Fruit fly (Drosophila melanogaster) whole organism, prepupa: Measurements from ENCODE around the gene CG14689.

Experiments used
- Blimp-1 ChIP-seq: fragments of 200-800 bp; sonication (Bioruptor generic); optimal IDR thresholded peaks from 3 replicates; lab custom pipeline; 2017; ENCODE audit warnings: missing biosample characterization, missing genetic modification characterization, mild to moderate bottlenecking, moderate library complexity, missing genetic modification reagents
- CG10631 ChIP-seq: fragments of 200-800 bp; sonication (Bioruptor generic); optimal IDR thresholded peaks from 2 replicates; lab custom pipeline; 2016; ENCODE audit warnings: missing biosample characterization, missing genetic modification characterization
- CG10669 ChIP-seq: fragments of 200-800 bp; sonication (Bioruptor generic); optimal IDR thresholded peaks from 3 replicates; lab custom pipeline; 2018; ENCODE audit warnings: missing biosample characterization, mild to moderate bottlenecking, missing genetic modification characterization, moderate library complexity
- CG11294 ChIP-seq: fragments of 200-800 bp; sonication (Bioruptor generic); IDR thresholded peaks from 2 replicates; pipeline ENCODE4 v1.3.6; 2022; ENCODE audit warnings: missing biosample characterization, missing genetic modification characterization
- CG11762 ChIP-seq: fragments of 200-800 bp; sonication (Bioruptor generic); optimal IDR thresholded peaks from 3 replicates; lab custom pipeline; 2016; ENCODE audit warnings: missing biosample characterization, missing genetic modification characterization; ENCODE audit not compliant: insufficient read depth
- CG1621 ChIP-seq: fragments of 200-800 bp; sonication (Bioruptor generic); optimal IDR thresholded peaks from 3 replicates; lab custom pipeline; 2018; ENCODE audit warnings: missing biosample characterization, mild to moderate bottlenecking, missing genetic modification characterization
- CG3032 ChIP-seq: fragments of 200-800 bp; optimal IDR thresholded peaks from 2 replicates; lab custom pipeline; 2019; ENCODE audit warnings: missing biosample characterization, mild to moderate bottlenecking, missing genetic modification characterization, moderate library complexity
- CG31627 ChIP-seq: fragments of 200-800 bp; sonication (Bioruptor generic); optimal IDR thresholded peaks from 3 replicates; lab custom pipeline; 2016; ENCODE audit warnings: missing biosample characterization, missing genetic modification characterization
- CG34406 ChIP-seq: fragments of 200-800 bp; sonication (Bioruptor generic); optimal IDR thresholded peaks from 3 replicates; lab custom pipeline; 2016; ENCODE audit warnings: missing biosample characterization, missing genetic modification characterization
- CG4318 ChIP-seq: fragments of 200-800 bp; sonication (Bioruptor generic); optimal IDR thresholded peaks from 3 replicates; lab custom pipeline; 2017; ENCODE audit warnings: missing biosample characterization, mild to moderate bottlenecking, missing genetic modification characterization
- CG6163 ChIP-seq: fragments of 200-800 bp; sonication (Bioruptor generic); IDR thresholded peaks from 3 replicates; pipeline ENCODE4 v1.3.6; 2022; ENCODE audit warnings: missing biosample characterization, missing genetic modification characterization
- CG6276 ChIP-seq: fragments of 200-800 bp; sonication (Bioruptor generic); optimal IDR thresholded peaks from 2 replicates; lab custom pipeline; 2017; ENCODE audit warnings: missing biosample characterization, mild to moderate bottlenecking, missing genetic modification characterization
- CG6854 ChIP-seq: fragments of 200-800 bp; sonication (Bioruptor generic); optimal IDR thresholded peaks from 2 replicates; lab custom pipeline; 2017; ENCODE audit warnings: missing biosample characterization, mild to moderate bottlenecking, missing genetic modification characterization
- CG8119 ChIP-seq: fragments of 200-800 bp; sonication (Bioruptor generic); IDR thresholded peaks from 3 replicates; pipeline ENCODE4 v1.3.6; 2022; ENCODE audit warnings: missing biosample characterization, missing genetic modification characterization
- CG8319 ChIP-seq: fragments of 200-800 bp; sonication (Bioruptor generic); optimal IDR thresholded peaks from 3 replicates; lab custom pipeline; 2016; ENCODE audit warnings: missing biosample characterization, missing genetic modification characterization
- CG8632 ChIP-seq: fragments of 200-800 bp; sonication (Bioruptor generic); optimal IDR thresholded peaks from 3 replicates; lab custom pipeline; 2016; ENCODE audit warnings: missing biosample characterization, missing genetic modification characterization
- CG9139 ChIP-seq: fragments of 200-800 bp; sonication (Bioruptor generic); optimal IDR thresholded peaks from 3 replicates; lab custom pipeline; 2017; ENCODE audit warnings: missing biosample characterization, mild to moderate bottlenecking, missing genetic modification characterization
- Eip75B ChIP-seq: fragments of 200-800 bp; sonication (Bioruptor generic); optimal IDR thresholded peaks from 3 replicates; lab custom pipeline; 2016; ENCODE audit warnings: missing biosample characterization, missing genetic modification characterization
- Eip78C ChIP-seq: fragments of 200-800 bp; sonication (Bioruptor generic); peaks from one replicate; lab custom pipeline; 2016; ENCODE audit warnings: missing biosample characterization, missing genetic modification characterization
- Eip93F ChIP-seq: fragments of 200-800 bp; sonication (Bioruptor generic); optimal IDR thresholded peaks from 2 replicates; lab custom pipeline; 2016; ENCODE audit warnings: missing biosample characterization, mild to moderate bottlenecking, missing genetic modification characterization
- Ets21C ChIP-seq: fragments of 200-800 bp; sonication (Bioruptor generic); optimal IDR thresholded peaks from 3 replicates; lab custom pipeline; 2016; ENCODE audit warnings: missing biosample characterization, missing genetic modification characterization
- Ets96B ChIP-seq: fragments of 200-800 bp; optimal IDR thresholded peaks from 2 replicates; lab custom pipeline; 2019; ENCODE audit warnings: missing biosample characterization, mild to moderate bottlenecking, missing genetic modification characterization, moderate library complexity
- Gug ChIP-seq: fragments of 200-800 bp; sonication (Bioruptor generic); IDR thresholded peaks from 2 replicates; pipeline ENCODE4 v1.3.6; 2022; ENCODE audit warnings: missing biosample characterization, missing genetic modification characterization
- Hr38 ChIP-seq: sonication (Bioruptor generic); optimal IDR thresholded peaks from 2 replicates; lab custom pipeline; 2016; ENCODE audit warnings: missing biosample characterization, missing genetic modification characterization
- Hr39 ChIP-seq: fragments of 200-800 bp; sonication (Bioruptor generic); optimal IDR thresholded peaks from 2 replicates; lab custom pipeline; 2016; ENCODE audit warnings: missing biosample characterization, missing genetic modification characterization
- Hr4 ChIP-seq: fragments of 200-800 bp; sonication (Bioruptor generic); optimal IDR thresholded peaks from 3 replicates; lab custom pipeline; 2016; ENCODE audit warnings: missing biosample characterization, missing genetic modification characterization
- Met ChIP-seq: fragments of 200-800 bp; sonication (Bioruptor generic); optimal IDR thresholded peaks from 3 replicates; lab custom pipeline; 2016; ENCODE audit warnings: missing biosample characterization, missing genetic modification characterization
- OdsH ChIP-seq: fragments of 200-800 bp; sonication (Bioruptor generic); optimal IDR thresholded peaks from 3 replicates; lab custom pipeline; 2016; ENCODE audit warnings: missing biosample characterization, missing genetic modification characterization
- Smox ChIP-seq: fragments of 200-800 bp; sonication (Bioruptor generic); optimal IDR thresholded peaks from 3 replicates; lab custom pipeline; 2016; ENCODE audit warnings: missing biosample characterization, missing genetic modification characterization
- Sox102F ChIP-seq: fragments of 200-800 bp; sonication (Bioruptor generic); optimal IDR thresholded peaks from 2 replicates; lab custom pipeline; 2016; ENCODE audit warnings: missing biosample characterization, mild to moderate bottlenecking, missing genetic modification characterization
- cyc ChIP-seq: fragments of 200-800 bp; sonication (Bioruptor generic); optimal IDR thresholded peaks from 3 replicates; lab custom pipeline; 2016; ENCODE audit warnings: missing biosample characterization, missing genetic modification characterization
- dsx ChIP-seq: fragments of 200-800 bp; optimal IDR thresholded peaks from 3 replicates; lab custom pipeline; 2019; ENCODE audit warnings: missing biosample characterization, mild to moderate bottlenecking, missing genetic modification characterization, moderate library complexity; ENCODE audit not compliant: poor library complexity, severe bottlenecking
- esn ChIP-seq: fragments of 200-800 bp; sonication (Bioruptor generic); optimal IDR thresholded peaks from 2 replicates; lab custom pipeline; 2016; ENCODE audit warnings: missing biosample characterization, mild to moderate bottlenecking, missing genetic modification characterization, moderate library complexity
- fd59A ChIP-seq: fragments of 200-800 bp; sonication (Bioruptor generic); optimal IDR thresholded peaks from 2 replicates; lab custom pipeline; 2017; ENCODE audit warnings: missing biosample characterization, mild to moderate bottlenecking, missing genetic modification characterization, missing genetic modification reagents
- fd85E ChIP-seq: fragments of 200-800 bp; sonication (Bioruptor generic); optimal IDR thresholded peaks from 3 replicates; lab custom pipeline; 2016; ENCODE audit warnings: missing biosample characterization, missing genetic modification characterization
- fkh ChIP-seq: fragments of 200-800 bp; sonication (Bioruptor generic); optimal IDR thresholded peaks from 3 replicates; lab custom pipeline; 2017; ENCODE audit warnings: missing biosample characterization, mild to moderate bottlenecking, missing genetic modification characterization, moderate library complexity
- lz ChIP-seq: fragments of 200-800 bp; sonication (Bioruptor generic); optimal IDR thresholded peaks from 3 replicates; lab custom pipeline; 2016; ENCODE audit warnings: missing biosample characterization, missing genetic modification characterization
- net ChIP-seq: fragments of 200-800 bp; sonication (Bioruptor generic); optimal IDR thresholded peaks from 3 replicates; lab custom pipeline; 2016; ENCODE audit warnings: missing biosample characterization, missing genetic modification characterization
- spab ChIP-seq: fragments of 200-800 bp; sonication (Bioruptor generic); optimal IDR thresholded peaks from 2 replicates; lab custom pipeline; 2017; ENCODE audit warnings: missing biosample characterization, mild to moderate bottlenecking, missing genetic modification characterization, missing genetic modification reagents
- svp ChIP-seq: fragments of 200-800 bp; sonication (Bioruptor generic); peaks from one replicate; lab custom pipeline; 2016; ENCODE audit warnings: missing biosample characterization, missing genetic modification characterization
- topi ChIP-seq: fragments of 200-800 bp; sonication (Bioruptor generic); optimal IDR thresholded peaks from 3 replicates; lab custom pipeline; 2016; ENCODE audit warnings: missing biosample characterization, missing genetic modification characterization

The CG14689 gene

dm6 chr3R:10673571-10673970, 37.5 kb downstream of the CG14689 start (continued):
- TF ChIP-seq CG8319 (no peak), CG11294 (no peak), Eip93F (GFP tag; lab: Kevin White, UChicago) (no peak), CG6276 (GFP tag; lab: Kevin White, UChicago) (no peak), Blimp-1 (no peak), CG8119 (no peak), CG4318 (no peak), CG6854 (GFP tag; lab: Kevin White, UChicago) (no peak), CG6163 (peak; percentile 38; the same call in 1 of the 3 replicates), CG10631 (GFP tag; lab: Kevin White, UChicago) (no peak), lz (peak; percentile 28), CG9139 (no peak), Hr4 (GFP tag; lab: Kevin White, UChicago) (no peak), cyc (GFP tag; lab: Kevin White, UChicago) (peak; percentile 16), CG1621 (tag; lab: Kevin White, UChicago) (no peak), Ets96B (peak; percentile 1), esn (peak; percentile 18), Gug (GFP tag; lab: Robert Waterston, UW) (no peak), fd59A (GFP tag; lab: Kevin White, UChicago) (no peak)

dm6 chr3R:10672680-10673079, 38.4 kb downstream of the CG14689 start:
- peak; percentile 51 for TF ChIP-seq Eip78C
- TF ChIP-seq Sox102F: peak; percentile 5
- TF ChIP-seq Smox (GFP tag; lab: Kevin White, UChicago): peak; percentile 20
- TF ChIP-seq lz: peak; percentile 18
- TF ChIP-seq Ets96B: no peak
- peak; percentile 18 for TF ChIP-seq esn
- TF ChIP-seq CG34406 (GFP tag; lab: Kevin White, UChicago): no peak
- TF ChIP-seq svp (GFP tag; lab: Kevin White, UChicago): peak; percentile 76
- TF ChIP-seq Hr39 (GFP tag; lab: Kevin White, UChicago): peak; percentile 2
- TF ChIP-seq Ets21C (GFP tag; lab: Kevin White, UChicago): no peak
- TF ChIP-seq fd85E (GFP tag; lab: Kevin White, UChicago): no peak
- peak; percentile 24 for TF ChIP-seq Met (GFP tag; lab: Kevin White, UChicago)
- no peak for TF ChIP-seq fd59A (GFP tag; lab: Kevin White, UChicago)
- TF ChIP-seq dsx (GFP tag; lab: Kevin White, UChicago): no peak

- TF ChIP-seq svp (GFP tag; lab: Kevin White, UChicago): peak; percentile 80
- no peak for TF ChIP-seq Gug (GFP tag; lab: Robert Waterston, UW)
- TF ChIP-seq CG10631 (GFP tag; lab: Kevin White, UChicago): peak; percentile 3
- TF ChIP-seq Met (GFP tag; lab: Kevin White, UChicago): peak; percentile 43
- no peak for TF ChIP-seq Hr38
- TF ChIP-seq cyc (GFP tag; lab: Kevin White, UChicago): peak; percentile 15
- peak; percentile 14 for TF ChIP-seq CG31627 (GFP tag; lab: Kevin White, UChicago)
- peak; percentile 11 for TF ChIP-seq OdsH (GFP tag; lab: Kevin White, UChicago)
- TF ChIP-seq fkh: no peak
- TF ChIP-seq CG3032 (tag; lab: Kevin White, UChicago): peak; percentile 0
- TF ChIP-seq net (GFP tag; lab: Kevin White, UChicago): no peak
- peak; percentile 36 for TF ChIP-seq Hr39 (GFP tag; lab: Kevin White, UChicago)
- TF ChIP-seq Ets96B: peak; percentile 28
- TF ChIP-seq CG8632 (GFP tag; lab: Kevin White, UChicago): no peak
- peak; percentile 36 for TF ChIP-seq esn
- no peak for TF ChIP-seq CG11294
- TF ChIP-seq CG10669 (GFP tag; lab: Kevin White, UChicago): peak; percentile 0
- TF ChIP-seq CG11762: no peak
- peak; percentile 10 for TF ChIP-seq Smox (GFP tag; lab: Kevin White, UChicago)
- no peak for TF ChIP-seq spab (GFP tag; lab: Kevin White, UChicago)
- peak; percentile 51 for TF ChIP-seq Eip78C
- TF ChIP-seq lz: peak; percentile 23
- TF ChIP-seq topi: peak; percentile 39
- TF ChIP-seq dsx (GFP tag; lab: Kevin White, UChicago): peak; percentile 25
- TF ChIP-seq Sox102F: peak; percentile 24
- TF ChIP-seq Eip75B: peak; percentile 4
- TF ChIP-seq, all 60 proteins: peak for 18
These were observed 41.1 kb downstream of the CG14689 start for dm6 chr3R:10669950-10670349.
